Worm (Caenorhabditis elegans) whole organism, young adult: ENCODE measurements around the gene msp-40.
"Not testable (repeated sequence)": the region's sequence is repeated elsewhere in the genome, so short reads cannot be mapped to it uniquely, and the experiment has no call there.

ENCODE experiments used
- B0019.2 ChIP-seq: fragments of 200-800 bp; sonication (Bioruptor generic); conservative IDR thresholded peaks from 2 replicates; pipeline ENCODE4 v1.3.6; 2022; ENCODE audit warnings: missing genetic modification reagents, missing genetic modification characterization, missing compliant biosample characterization
- C06A6.2 ChIP-seq: fragments of 200-800 bp; sonication (Bioruptor generic); conservative IDR thresholded peaks from 2 replicates; pipeline ENCODE4 v1.3.6; 2022; ENCODE audit warnings: missing genetic modification characterization, missing compliant biosample characterization
- F37B4.10 ChIP-seq: fragments of 200-800 bp; sonication (Bioruptor generic); IDR thresholded peaks from 2 replicates; pipeline ENCODE4 v1.3.6; 2022; ENCODE audit warnings: missing genetic modification characterization, missing compliant biosample characterization
- F52B5.7 ChIP-seq: sonication (generic microtip); optimal IDR thresholded peaks from 2 replicates; lab custom pipeline; 2016; ENCODE audit warnings: mild to moderate bottlenecking, missing genetic modification characterization, missing compliant biosample characterization
- F55B11.4 ChIP-seq: sonication (generic microtip); optimal IDR thresholded peaks from 2 replicates; lab custom pipeline; 2016; ENCODE audit warnings: missing compliant biosample characterization, missing genetic modification characterization, borderline replicate concordance; ENCODE audit not compliant: insufficient read depth
- F57C9.4 ChIP-seq: sonication (generic microtip); optimal IDR thresholded peaks from 2 replicates; lab custom pipeline; 2017; ENCODE audit warnings: mild to moderate bottlenecking, missing genetic modification characterization, missing compliant biosample characterization
- T26A5.8 ChIP-seq: sonication (generic microtip); optimal IDR thresholded peaks from 2 replicates; lab custom pipeline; 2016; ENCODE audit warnings: missing genetic modification characterization, missing compliant biosample characterization
- Y56A3A.18 ChIP-seq: fragments of 200-800 bp; sonication (Bioruptor generic); IDR thresholded peaks from 2 replicates; pipeline ENCODE4 v1.3.6; 2022; ENCODE audit warnings: missing genetic modification reagents, missing genetic modification characterization, missing compliant biosample characterization
- ama-1 ChIP-seq, 3 experiments: fragments of 150-350 bp in 1 of 3; sonication (generic microtip) in 2 of 3; optimal IDR thresholded peaks; 2 replicates each; lab custom pipeline; 2014 to 2018; ENCODE audit warnings: missing biosample characterization in 2 of 3, missing genetic modification characterization in 2 of 3, missing genetic modification reagents in 2 of 3
- attf-6 ChIP-seq: fragments of 200-800 bp; sonication (Bioruptor generic); IDR thresholded peaks from 2 replicates; pipeline ENCODE4 v1.3.6; 2022; ENCODE audit warnings: missing genetic modification reagents, missing genetic modification characterization, missing compliant biosample characterization
- bed-1 ChIP-seq: fragments of 200-800 bp; sonication (Bioruptor generic); IDR thresholded peaks from 2 replicates; pipeline ENCODE4 v1.3.6; 2022; ENCODE audit warnings: missing genetic modification reagents, missing genetic modification characterization, missing compliant biosample characterization
- ccch-3 ChIP-seq: fragments of 200-800 bp; sonication (Bioruptor generic); optimal IDR thresholded peaks from 2 replicates; lab custom pipeline; 2018; ENCODE audit warnings: mild to moderate bottlenecking, missing genetic modification characterization, missing compliant biosample characterization
- ceh-100 ChIP-seq: fragments of 200-800 bp; sonication (Bioruptor generic); IDR thresholded peaks from 2 replicates; pipeline ENCODE4 v1.3.6; 2022; ENCODE audit warnings: missing genetic modification reagents, missing genetic modification characterization, missing compliant biosample characterization
- dox-1 ChIP-seq: fragments of 200-800 bp; sonication (Bioruptor generic); IDR thresholded peaks from 2 replicates; pipeline ENCODE4 v1.3.6; 2022; ENCODE audit warnings: missing genetic modification reagents, missing genetic modification characterization, missing compliant biosample characterization
- dpl-1 ChIP-seq: fragments of 150-350 bp; optimal IDR thresholded peaks from 2 replicates; lab custom pipeline; 2014; ENCODE audit warnings: missing biosample characterization, missing genetic modification reagents, missing genetic modification characterization
- efl-1 ChIP-seq: fragments of 150-350 bp; optimal IDR thresholded peaks from 2 replicates; lab custom pipeline; 2014; ENCODE audit warnings: missing biosample characterization, missing genetic modification reagents, missing genetic modification characterization
- ets-4 ChIP-seq: fragments of 200-800 bp; sonication (Bioruptor generic); optimal IDR thresholded peaks from 2 replicates; lab custom pipeline; 2018; ENCODE audit warnings: mild to moderate bottlenecking, missing genetic modification characterization, missing compliant biosample characterization
- hlh-26 ChIP-seq: fragments of 200-800 bp; sonication (Bioruptor generic); conservative IDR thresholded peaks from 2 replicates; pipeline ENCODE4 v1.3.6; 2022; ENCODE audit warnings: missing genetic modification reagents, missing genetic modification characterization, missing compliant biosample characterization
- hmg-1.2 ChIP-seq: fragments of 200-800 bp; sonication (Bioruptor generic); IDR thresholded peaks from 2 replicates; pipeline ENCODE4 v1.3.6; 2022; ENCODE audit warnings: missing genetic modification reagents, missing genetic modification characterization, missing compliant biosample characterization
- hmg-20 ChIP-seq: fragments of 200-800 bp; sonication (Bioruptor generic); IDR thresholded peaks from 2 replicates; pipeline ENCODE4 v1.3.6; 2022; ENCODE audit warnings: missing genetic modification reagents, missing genetic modification characterization, missing compliant biosample characterization
- hrde-1 ChIP-seq: sonication (generic microtip); optimal IDR thresholded peaks from 2 replicates; lab custom pipeline; 2016; ENCODE audit warnings: missing genetic modification characterization, mild to moderate bottlenecking, missing compliant biosample characterization, moderate library complexity, missing genotype, missing genetic modification reagents, borderline replicate concordance
- hsf-1 ChIP-seq: fragments of 200-800 bp; sonication (Bioruptor generic); IDR thresholded peaks from 2 replicates; pipeline ENCODE4 v1.3.6; 2022; ENCODE audit warnings: missing genetic modification reagents, missing genetic modification characterization, missing compliant biosample characterization
- lin-26 ChIP-seq: fragments of 200-800 bp; sonication (Bioruptor generic); IDR thresholded peaks from 2 replicates; pipeline ENCODE4 v1.3.6; 2022; ENCODE audit warnings: missing genetic modification reagents, missing genetic modification characterization, missing compliant biosample characterization
- lin-35 ChIP-seq, 3 experiments: fragments of 150-350 bp in 2 of 3; sonication (generic microtip) in 1 of 3; optimal IDR thresholded peaks; 2 replicates each; lab custom pipeline; 2014 to 2018; ENCODE audit warnings: missing biosample characterization in 3 of 3, missing genetic modification characterization in 3 of 3, missing genetic modification reagents in 3 of 3
- lin-54 ChIP-seq: fragments of 200-800 bp; sonication (Bioruptor generic); optimal IDR thresholded peaks from 2 replicates; lab custom pipeline; 2018; ENCODE audit warnings: mild to moderate bottlenecking, missing genetic modification characterization, missing compliant biosample characterization
- lsl-1 ChIP-seq: fragments of 200-800 bp; sonication (Bioruptor generic); optimal IDR thresholded peaks from 2 replicates; lab custom pipeline; 2018; ENCODE audit warnings: mild to moderate bottlenecking, missing genetic modification characterization, moderate library complexity, missing compliant biosample characterization
- madf-10 ChIP-seq: sonication (generic microtip); optimal IDR thresholded peaks from 2 replicates; lab custom pipeline; 2016; ENCODE audit warnings: mild to moderate bottlenecking, missing genetic modification characterization, missing compliant biosample characterization
- mcd-1 ChIP-seq: fragments of 200-800 bp; sonication (Bioruptor generic); IDR thresholded peaks from 2 replicates; pipeline ENCODE4 v1.3.6; 2022; ENCODE audit warnings: missing genetic modification reagents, missing genetic modification characterization, missing compliant biosample characterization
- mel-28 ChIP-seq: sonication (generic microtip); optimal IDR thresholded peaks from 2 replicates; lab custom pipeline; 2016; ENCODE audit warnings: borderline replicate concordance, mild to moderate bottlenecking, missing genetic modification characterization, missing compliant biosample characterization
- nhr-179 ChIP-seq: sonication (generic microtip); optimal IDR thresholded peaks from 2 replicates; lab custom pipeline; 2016; ENCODE audit warnings: mild to moderate bottlenecking, missing genetic modification characterization, missing compliant biosample characterization
- nhr-80 ChIP-seq: sonication (generic microtip); optimal IDR thresholded peaks from 2 replicates; lab custom pipeline; 2016; ENCODE audit warnings: missing genetic modification characterization, missing compliant biosample characterization
- repo-1 ChIP-seq: sonication (generic microtip); optimal IDR thresholded peaks from 2 replicates; lab custom pipeline; 2017; ENCODE audit warnings: mild to moderate bottlenecking, missing genetic modification characterization, missing compliant biosample characterization
- rpc-1 ChIP-seq, 2 experiments: fragments of 150-350 bp in 1 of 2; sonication (generic microtip) in 1 of 2; optimal IDR thresholded peaks; 2 replicates each; lab custom pipeline; 2014 to 2018; ENCODE audit warnings: missing biosample characterization in 1 of 2, missing genetic modification characterization in 1 of 2, missing genetic modification reagents in 1 of 2, missing genotype in 1 of 2
- sdz-38 ChIP-seq: sonication (generic microtip); optimal IDR thresholded peaks from 2 replicates; lab custom pipeline; 2016; ENCODE audit warnings: missing genotype, missing genetic modification characterization, missing compliant biosample characterization
- snpc-1.1 ChIP-seq: sonication (generic microtip); optimal IDR thresholded peaks from 2 replicates; lab custom pipeline; 2017; ENCODE audit warnings: missing genetic modification characterization, mild to moderate bottlenecking, missing compliant biosample characterization, antibody characterized with exemption, moderate library complexity, missing genotype, missing genetic modification reagents; ENCODE audit not compliant: insufficient read depth
- snpc-4 ChIP-seq, 5 experiments: fragments of 150-350 bp in 1 of 5; sonication (generic microtip) in 4 of 5; optimal IDR thresholded peaks; 2 replicates each; lab custom pipeline; 2014 to 2018; ENCODE audit warnings: missing genetic modification characterization in 5 of 5, missing biosample characterization in 3 of 5, antibody characterized with exemption in 2 of 5, mild to moderate bottlenecking in 2 of 5, missing compliant biosample characterization in 2 of 5, missing genotype in 2 of 5, moderate library complexity in 2 of 5, missing genetic modification reagents in 1 of 5
- tlf-1 ChIP-seq: fragments of 200-800 bp; sonication (Bioruptor generic); optimal IDR thresholded peaks from 2 replicates; lab custom pipeline; 2018; ENCODE audit warnings: mild to moderate bottlenecking, missing genetic modification characterization, missing compliant biosample characterization
- zim-3 ChIP-seq: sonication (generic microtip); optimal IDR thresholded peaks from 2 replicates; lab custom pipeline; 2017; ENCODE audit warnings: mild to moderate bottlenecking, missing genetic modification characterization, moderate library complexity, missing compliant biosample characterization
- ztf-22 ChIP-seq: fragments of 200-800 bp; sonication (Bioruptor generic); optimal IDR thresholded peaks from 2 replicates; lab custom pipeline; 2018; ENCODE audit warnings: mild to moderate bottlenecking, missing genetic modification characterization, moderate library complexity, missing compliant biosample characterization
- ztf-3 ChIP-seq: fragments of 200-800 bp; sonication (Bioruptor generic); optimal IDR thresholded peaks from 2 replicates; lab custom pipeline; 2018; ENCODE audit warnings: mild to moderate bottlenecking, missing genetic modification characterization, missing compliant biosample characterization
- ztf-6 ChIP-seq: fragments of 200-800 bp; sonication (Bioruptor generic); IDR thresholded peaks from 2 replicates; pipeline ENCODE4 v1.3.6; 2022; ENCODE audit warnings: missing genetic modification reagents, missing genetic modification characterization, missing compliant biosample characterization

Gene msp-40

DNA sequence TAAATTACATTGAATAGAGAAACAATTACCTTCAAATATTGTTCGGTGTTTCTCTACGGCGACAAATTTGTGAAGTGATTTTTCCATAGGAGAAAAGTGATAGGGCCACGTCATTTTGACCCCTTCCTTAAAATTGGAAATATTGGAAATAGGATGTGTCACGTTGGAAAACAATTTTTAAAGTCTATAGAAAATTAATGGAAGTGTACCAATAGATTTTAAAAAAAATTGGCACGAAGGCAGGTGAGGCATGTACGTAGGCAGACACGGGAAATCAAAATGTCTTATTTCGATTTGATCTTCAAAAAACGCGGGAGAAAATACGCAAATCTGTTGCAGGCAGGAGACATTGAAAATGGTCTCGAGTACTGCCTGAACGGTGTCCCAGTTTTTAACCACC lies 12.4 kb downstream of the msp-40 start, which contains the start of gene C33F10.12:
C33F10.12 (minus strand) TSS at position 101 of the 400 bp plus-strand sequence.
- TF ChIP-seq dpl-1 (GFP tag; lab: Kevin White, UChicago) = no peak
- TF ChIP-seq T26A5.8 (tag; lab: Kevin White, UChicago) = no peak
- TF ChIP-seq F55B11.4 (tag; lab: Kevin White, UChicago) = no peak
- TF ChIP-seq hmg-20 = no peak
- TF ChIP-seq attf-6 (GFP tag; lab: Robert Waterston, UW) = no peak
- no peak for TF ChIP-seq efl-1 (GFP tag; lab: Kevin White, UChicago)
- no peak for TF ChIP-seq sdz-38 (tag; lab: Kevin White, UChicago)
- TF ChIP-seq F57C9.4 (tag; lab: Kevin White, UChicago) = no peak
- TF ChIP-seq dox-1 (GFP tag; lab: Robert Waterston, UW) = no peak
- TF ChIP-seq Y56A3A.18 (GFP tag; lab: Robert Waterston, UW) = no peak
- TF ChIP-seq ama-1 (optimal IDR thresholded peaks at IDR 0.05; lab: Kevin White, UChicago) = no peak
- TF ChIP-seq ama-1 (GFP tag; optimal IDR thresholded peaks at IDR 0.05; lab: Kevin White, UChicago) = no peak

DNA sequence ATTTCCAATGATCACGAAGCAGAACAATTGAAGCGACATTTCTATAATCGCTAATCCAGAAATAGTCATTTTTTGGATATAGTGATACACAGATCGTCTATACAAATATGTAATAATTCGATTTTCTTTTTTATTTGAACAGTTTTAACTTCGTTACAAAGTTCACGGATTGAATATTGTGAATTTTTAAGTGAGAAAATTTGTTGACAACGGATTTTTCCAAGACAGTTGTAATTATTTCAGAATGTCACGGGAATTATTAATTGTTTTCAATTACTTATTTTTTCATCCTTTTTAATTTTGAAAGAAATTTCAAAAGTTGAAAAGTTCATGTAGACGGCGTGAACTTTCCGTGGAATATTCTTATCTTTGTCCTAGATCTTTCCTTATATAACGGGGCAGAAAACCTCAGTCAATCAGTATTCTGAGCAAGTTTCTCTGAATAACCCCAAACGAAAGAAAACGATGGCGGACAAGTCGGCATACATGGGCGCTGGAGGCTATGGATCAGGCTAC lies 17.0 kb downstream of the msp-40 start, which contains the start of the genes T23B7.2 and nspd-4:
T23B7.2 (minus strand) TSS at position 101 of the 516 bp plus-strand sequence.
nspd-4 (plus strand) TSS at position 466 of the 516 bp plus-strand sequence.
- not testable (repeated sequence) for TF ChIP-seq tlf-1 (GFP tag; lab: Kevin White, UChicago); lin-26 (GFP tag; lab: Robert Waterston, UW); snpc-4 (GFP tag; optimal IDR thresholded peaks at IDR 0.05; lab: Kevin White, UChicago); snpc-4 (tag; optimal IDR thresholded peaks at IDR 0.05; lab: Kevin White, UChicago)

DNA sequence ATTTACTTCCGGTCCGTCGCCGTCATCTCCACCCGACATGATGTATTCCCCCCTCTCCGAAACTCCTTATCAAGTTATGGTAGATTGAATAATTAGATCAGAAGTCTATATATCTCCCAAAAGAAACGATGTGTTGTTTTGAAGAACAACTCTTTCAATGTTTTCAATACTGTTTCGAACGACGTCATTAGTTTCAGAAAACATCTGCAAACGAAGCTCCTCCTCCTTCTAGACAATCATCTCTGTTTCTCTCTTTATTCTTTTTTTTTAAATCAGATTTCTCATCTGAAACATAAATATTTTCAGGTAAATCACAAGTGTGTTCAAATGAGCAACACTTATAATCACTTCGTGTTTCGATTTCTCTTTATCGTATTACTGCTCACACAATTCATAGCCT lies 24.7 kb downstream of the msp-40 start, which contains the start of gene T23B7.3:
T23B7.3 (plus strand) TSS at position 301 of the 400 bp plus-strand sequence.
- TF ChIP-seq zim-3 (tag; lab: Kevin White, UChicago) (no peak), bed-1 (GFP tag; lab: Robert Waterston, UW) (no peak), B0019.2 (no peak), madf-10 (tag; lab: Kevin White, UChicago) (no peak), nhr-80 (tag; lab: Kevin White, UChicago) (no peak), F37B4.10 (GFP tag; lab: Robert Waterston, UW) (no peak), ztf-22 (no peak), ztf-6 (no peak), lsl-1 (GFP tag; lab: Kevin White, UChicago) (no peak), ccch-3 (GFP tag; lab: Kevin White, UChicago) (no peak), hmg-20 (no peak), snpc-1.1 (no peak), ama-1 (optimal IDR thresholded peaks at IDR 0.05; lab: Kevin White, UChicago) (no peak), ama-1 (GFP tag; optimal IDR thresholded peaks at IDR 0.05; lab: Kevin White, UChicago) (no peak), efl-1 (GFP tag; lab: Kevin White, UChicago) (no peak), repo-1 (tag; lab: Kevin White, UChicago) (no peak), ceh-100 (GFP tag; lab: Robert Waterston, UW) (no peak), hrde-1 (no peak), C06A6.2 (GFP tag; lab: Robert Waterston, UW) (no peak)

DNA sequence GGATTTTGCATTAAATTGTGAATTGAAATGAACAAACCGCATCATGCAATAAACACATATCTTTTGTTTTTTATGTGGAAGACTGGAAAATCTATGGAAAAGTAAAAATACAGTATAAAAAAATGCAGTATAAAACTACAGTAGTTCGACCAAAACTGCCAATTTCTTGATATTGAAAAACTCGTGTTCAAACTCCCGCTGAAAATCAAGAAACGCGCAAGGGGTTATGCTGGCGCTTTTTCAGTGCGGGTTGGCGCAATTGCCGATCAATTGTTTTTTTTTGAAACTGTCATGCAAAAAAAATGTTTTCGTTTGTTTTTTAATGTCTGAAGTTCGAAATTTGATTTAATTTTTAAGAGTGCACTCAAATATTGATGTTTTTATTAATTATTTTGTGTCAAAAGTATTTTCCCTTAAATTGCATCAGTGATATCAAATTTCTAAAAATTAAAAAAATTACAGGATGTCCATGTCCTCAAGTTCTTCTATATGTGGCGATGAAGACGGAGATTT lies 26.4 kb downstream of the msp-40 start, which contains the start of gene dnj-9:
dnj-9 (plus strand) TSS at position 463 of the 513 bp plus-strand sequence.
- TF ChIP-seq mel-28 (tag; lab: Kevin White, UChicago) (peak; percentile 6), F37B4.10 (GFP tag; lab: Robert Waterston, UW) (no peak), F52B5.7 (no peak), lin-54 (GFP tag; lab: Kevin White, UChicago) (peak; percentile 99), hmg-1.2 (GFP tag; lab: Robert Waterston, UW) (peak; percentile 73), ets-4 (GFP tag; lab: Kevin White, UChicago) (no peak), T26A5.8 (tag; lab: Kevin White, UChicago) (no peak), lin-35 (GFP tag; optimal IDR thresholded peaks at IDR 0.05; lab: Kevin White, UChicago) (peak; percentile 86 to 99 (median 92)), lsl-1 (GFP tag; lab: Kevin White, UChicago) (peak; percentile 82), zim-3 (tag; lab: Kevin White, UChicago) (no peak), hsf-1 (peak; percentile 88), hlh-26 (no peak), mcd-1 (peak; percentile 93), ztf-3 (GFP tag; lab: Kevin White, UChicago) (no peak), attf-6 (GFP tag; lab: Robert Waterston, UW) (peak; percentile 73), nhr-179 (tag; lab: Kevin White, UChicago) (no peak), rpc-1 (optimal IDR thresholded peaks at IDR 0.05; lab: Kevin White, UChicago) (no peak), rpc-1 (tag; optimal IDR thresholded peaks at IDR 0.05; lab: Kevin White, UChicago) (no peak)
